Fruit fly (Drosophila melanogaster): ENCODE results near the gene CG13312.

- TF ChIP-seq CG7045 (GFP tag; optimal IDR thresholded peaks at IDR 0.05) (no peak), kay (GFP tag; ENCODE audit: borderline replicate concordance) (no peak)
These were observed 6.6 kb downstream of the CG13312 start, which contains the start of gene CG13310 for dm6 chr3L:8800432-8800831.

Data from whole organism, adult.